Fruit fly (Drosophila melanogaster): ENCODE data around the gene Ndc80.

Ndc80 gene

DNA sequence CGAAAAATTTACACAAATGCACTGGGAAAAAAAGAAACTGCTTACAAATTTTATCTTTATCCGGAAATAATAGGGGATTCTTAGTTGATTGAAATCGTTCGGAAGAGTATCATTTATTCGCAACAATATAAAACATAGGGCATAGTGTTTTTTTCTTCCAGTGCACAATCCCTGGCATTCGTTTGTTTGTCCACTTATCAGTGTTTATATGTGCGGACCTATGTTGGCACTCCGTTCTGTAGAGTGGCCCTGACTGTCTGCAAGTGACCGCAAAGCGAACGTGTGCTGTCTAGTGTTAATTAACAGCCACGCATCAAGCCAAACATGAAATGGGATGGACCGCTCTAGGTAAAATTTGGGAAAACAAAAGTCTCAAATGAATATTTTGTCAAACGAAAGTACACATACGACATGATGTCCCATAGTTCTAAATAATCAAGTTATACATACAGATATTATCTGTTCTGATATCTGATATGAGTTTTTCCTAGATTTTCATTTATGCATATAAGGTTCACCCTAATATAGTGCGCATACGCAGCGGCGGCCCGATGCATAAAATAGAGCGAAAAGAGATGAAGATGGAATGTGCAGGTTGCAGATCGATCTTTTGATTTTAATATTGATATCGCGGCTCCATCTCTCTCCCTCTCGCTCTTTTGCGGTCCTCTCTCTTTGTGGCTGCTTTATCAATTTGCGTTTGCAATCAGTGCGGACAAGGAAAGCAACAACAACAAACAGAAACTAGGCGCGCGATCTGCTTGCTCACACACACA lies 29.4 kb upstream of the Ndc80 start (continued):
- peak; percentile 61; the same call in 2 of the 3 replicates for TF ChIP-seq z (GFP tag; IDR thresholded peaks at IDR 0.05)
- TF ChIP-seq CG2202 (tag; optimal IDR thresholded peaks at IDR 0.05), result peak; percentile 81
- TF ChIP-seq sr (GFP tag; IDR thresholded peaks at IDR 0.05), result peak; percentile 84
- TF ChIP-seq twi (tag; optimal IDR thresholded peaks at IDR 0.05), result peak; percentile 73
- TF ChIP-seq CG6175 (GFP tag; IDR thresholded peaks at IDR 0.05), result peak; percentile 91
- TF ChIP-seq maf-S (GFP tag; optimal IDR thresholded peaks at IDR 0.05), result peak; percentile 95
- TF ChIP-seq chif (GFP tag; optimal IDR thresholded peaks at IDR 0.05), result peak; percentile 95 to 96
- peak; percentile 92 for TF ChIP-seq CG1792 (GFP tag; optimal IDR thresholded peaks at IDR 0.05)
- TF ChIP-seq nerfin-2 (GFP tag; IDR thresholded peaks at IDR 0.05; ENCODE audit: partially characterized antibody), result no peak
- peak; percentile 84 for TF ChIP-seq CG17612 (GFP tag; IDR thresholded peaks at IDR 0.05)
- TF ChIP-seq CG12659 (GFP tag; optimal IDR thresholded peaks at IDR 0.05), result peak; percentile 96
- TF ChIP-seq dysf (GFP tag; IDR thresholded peaks at IDR 0.05), result peak; percentile 95
- peak; percentile 83 for TF ChIP-seq zf30C (GFP tag; optimal IDR thresholded peaks at IDR 0.05)
- peak; percentile 82 for TF ChIP-seq salm (tag; optimal IDR thresholded peaks at IDR 0.05)
- TF ChIP-seq nau (GFP tag; optimal IDR thresholded peaks at IDR 0.05), result peak; percentile 86
- no peak for TF ChIP-seq CG42726 (GFP tag; IDR thresholded peaks at IDR 0.05; ENCODE audit: partially characterized antibody)
- TF ChIP-seq CG14965 (GFP tag; optimal IDR thresholded peaks at IDR 0.05; ENCODE audit: borderline replicate concordance), result peak; percentile 70
- TF ChIP-seq CG32767 (GFP tag; IDR thresholded peaks at IDR 0.05), result peak; percentile 90; the same call in 1 of the 2 replicates
- peak; percentile 90 for TF ChIP-seq eyg (GFP tag; optimal IDR thresholded peaks at IDR 0.05)
- TF ChIP-seq CkIIα-i1 (GFP tag; IDR thresholded peaks at IDR 0.05), result 0 out of 2 replicates have a peak, but pooled peaks have one; percentile 49
- TF ChIP-seq Bgb (GFP tag; IDR thresholded peaks at IDR 0.05; ENCODE audit: partially characterized antibody), result no peak
- TF ChIP-seq CG17186 (GFP tag; optimal IDR thresholded peaks at IDR 0.05), result peak; percentile 62
- TF ChIP-seq CG8290 (GFP tag; optimal IDR thresholded peaks at IDR 0.05), result peak; percentile 64
- peak in 1 of 2 experiments; percentile 94 for TF ChIP-seq CG8290 (tag; optimal IDR thresholded peaks at IDR 0.05)
- no peak for TF ChIP-seq unc-4 (GFP tag; IDR thresholded peaks at IDR 0.05; ENCODE audit: partially characterized antibody)
- TF ChIP-seq Lpt (GFP tag; optimal IDR thresholded peaks at IDR 0.05), result no peak
- TF ChIP-seq nerfin-1 (tag; optimal IDR thresholded peaks at IDR 0.05), result peak; percentile 87
- TF ChIP-seq cad (GFP tag; optimal IDR thresholded peaks at IDR 0.05), result no peak
- peak; percentile 93 for TF ChIP-seq Ada2b (GFP tag; IDR thresholded peaks at IDR 0.05)
- TF ChIP-seq CG4328 (GFP tag; optimal IDR thresholded peaks at IDR 0.05), result peak; percentile 78
- peak; percentile 83 for TF ChIP-seq CG10147 (GFP tag; optimal IDR thresholded peaks at IDR 0.05)
- peak; percentile 47 for TF ChIP-seq ac (GFP tag; optimal IDR thresholded peaks at IDR 0.05)
- peak; percentile 94 for TF ChIP-seq az2 (GFP tag; optimal IDR thresholded peaks at IDR 0.05)
- peak; percentile 89 for TF ChIP-seq CG9215 (GFP tag; IDR thresholded peaks at IDR 0.05)
- peak; percentile 78 for TF ChIP-seq CG4617 (GFP tag; optimal IDR thresholded peaks at IDR 0.05; ENCODE audit: borderline replicate concordance)
- TF ChIP-seq hkb (optimal IDR thresholded peaks at IDR 0.05), result no peak
- TF ChIP-seq hkb (GFP tag; IDR thresholded peaks at IDR 0.05), result peak; percentile 92
- peak; percentile 92 for TF ChIP-seq btn (GFP tag; optimal IDR thresholded peaks at IDR 0.05)
- TF ChIP-seq amos (GFP tag; IDR thresholded peaks at IDR 0.05; ENCODE audit: partially characterized antibody), result no peak
- peak; percentile 96 for TF ChIP-seq pho (GFP tag; optimal IDR thresholded peaks at IDR 0.05)
- peak; percentile 91 for TF ChIP-seq Gug (GFP tag; IDR thresholded peaks at IDR 0.05)
- TF ChIP-seq ewg (GFP tag; optimal IDR thresholded peaks at IDR 0.05), result peak; percentile 84
- peak; percentile 93 for TF ChIP-seq CG34422 (GFP tag; IDR thresholded peaks at IDR 0.05)
- no peak for TF ChIP-seq yki (optimal IDR thresholded peaks at IDR 0.05)
- peak; percentile 97 for TF ChIP-seq vvl (GFP tag; IDR thresholded peaks at IDR 0.05)
- peak; percentile 92 for TF ChIP-seq Fer1 (GFP tag; optimal IDR thresholded peaks at IDR 0.05)
- TF ChIP-seq cwo (GFP tag; optimal IDR thresholded peaks at IDR 0.05), result peak; percentile 86
- peak; percentile 15 for TF ChIP-seq Dp (GFP tag; optimal IDR thresholded peaks at IDR 0.05)
- peak; percentile 77 for TF ChIP-seq MTF-1 (GFP tag; optimal IDR thresholded peaks at IDR 0.05; ENCODE audit: borderline replicate concordance)
- TF ChIP-seq CG4424 (GFP tag; optimal IDR thresholded peaks at IDR 0.05), result peak; percentile 93
